Worm (Caenorhabditis elegans) whole organism, young adult: ENCODE measurements around the gene F20E11.17.

Experiments
- Y53F4B.3 ChIP-seq: fragments of 200-800 bp; sonication (Bioruptor generic); IDR thresholded peaks from 2 replicates; pipeline ENCODE4 v1.3.6; 2022; ENCODE audit warnings: missing genetic modification reagents, missing genetic modification characterization, missing compliant biosample characterization
- attf-3 ChIP-seq: fragments of 200-800 bp; sonication (Bioruptor generic); conservative IDR thresholded peaks from 2 replicates; pipeline ENCODE4 v1.3.6; 2022; ENCODE audit warnings: missing genetic modification reagents, missing genetic modification characterization, missing compliant biosample characterization
- hmg-1.2 ChIP-seq: fragments of 200-800 bp; sonication (Bioruptor generic); IDR thresholded peaks from 2 replicates; pipeline ENCODE4 v1.3.6; 2022; ENCODE audit warnings: missing genetic modification reagents, missing genetic modification characterization, missing compliant biosample characterization
- lin-26 ChIP-seq: fragments of 200-800 bp; sonication (Bioruptor generic); IDR thresholded peaks from 2 replicates; pipeline ENCODE4 v1.3.6; 2022; ENCODE audit warnings: missing genetic modification reagents, missing genetic modification characterization, missing compliant biosample characterization
- lsl-1 ChIP-seq: fragments of 200-800 bp; sonication (Bioruptor generic); optimal IDR thresholded peaks from 2 replicates; lab custom pipeline; 2018; ENCODE audit warnings: mild to moderate bottlenecking, missing genetic modification characterization, moderate library complexity, missing compliant biosample characterization
- sptf-2 ChIP-seq: fragments of 200-800 bp; sonication (Bioruptor generic); optimal IDR thresholded peaks from 2 replicates; lab custom pipeline; 2018; ENCODE audit warnings: mild to moderate bottlenecking, missing genetic modification characterization, missing compliant biosample characterization
- unc-62 ChIP-seq: fragments of 150-350 bp; optimal IDR thresholded peaks from 2 replicates; lab custom pipeline; 2014; ENCODE audit warnings: missing biosample characterization, missing genetic modification reagents, missing genetic modification characterization

DNA sequence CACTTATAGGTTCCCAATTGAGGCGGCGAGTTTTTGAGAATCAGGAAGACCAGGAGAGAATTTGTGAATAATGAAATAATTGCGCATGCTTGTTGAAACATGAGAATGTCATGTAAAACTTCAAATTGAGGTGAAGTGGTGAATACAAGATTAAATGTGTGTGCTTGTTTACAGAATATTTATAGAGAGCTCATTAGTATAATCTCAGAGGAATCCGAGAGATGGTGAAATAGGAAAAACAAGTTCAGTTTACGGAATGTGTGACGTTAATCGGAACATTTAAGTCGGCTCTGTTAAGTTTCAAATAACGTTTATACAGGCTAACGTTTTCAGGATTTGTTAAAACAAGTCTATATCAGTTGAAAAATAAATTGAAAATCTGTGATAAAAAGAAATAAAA is 11.0 kb downstream of the F20E11.17 start, which contains the start of gene str-200:
- TF ChIP-seq lsl-1 (GFP tag; lab: Kevin White, UChicago) (no peak), Y53F4B.3 (GFP tag; lab: Robert Waterston, UW) (no peak), hmg-1.2 (no peak), attf-3 (GFP tag; lab: Robert Waterston, UW) (no peak), sptf-2 (GFP tag; lab: Kevin White, UChicago) (no peak), lin-26 (GFP tag; lab: Robert Waterston, UW) (no peak), unc-62 (GFP tag; lab: Kevin White, UChicago) (no peak)
